Fruit fly (Drosophila melanogaster): ENCODE results near the gene CG31098.

CG31098 gene

DNA sequence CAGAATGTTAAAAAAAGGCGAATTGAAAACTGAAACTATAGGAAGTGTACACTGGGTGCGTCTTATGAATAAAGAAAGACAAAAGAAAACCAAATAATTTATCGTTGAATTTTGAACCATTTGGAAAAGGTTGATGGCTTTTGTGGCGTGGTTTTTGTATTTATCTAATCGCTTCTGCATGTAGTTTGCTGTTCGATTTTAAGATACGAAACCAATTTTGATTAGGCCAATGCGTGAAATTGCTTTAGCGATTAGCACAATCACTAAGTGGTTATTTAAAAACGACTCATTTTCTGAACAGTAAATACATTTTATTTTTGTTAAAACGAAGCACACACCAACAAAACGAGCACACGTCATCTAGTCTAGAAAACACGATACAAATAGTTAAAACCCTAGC, 32.1 kb downstream of the CG31098 start:
- no peak for TF ChIP-seq woc (GFP tag; optimal IDR thresholded peaks at IDR 0.05)
- TF ChIP-seq foxo (GFP tag; optimal IDR thresholded peaks at IDR 0.05): no peak
- no peak for TF ChIP-seq fru (GFP tag; optimal IDR thresholded peaks at IDR 0.05)
- TF ChIP-seq pan (optimal IDR thresholded peaks at IDR 0.05): no peak
- no peak for TF ChIP-seq usp (GFP tag; optimal IDR thresholded peaks at IDR 0.05)
- no peak for TF ChIP-seq HLH106 (tag; optimal IDR thresholded peaks at IDR 0.05)
- no peak for TF ChIP-seq brk (GFP tag; optimal IDR thresholded peaks at IDR 0.05)
- TF ChIP-seq GATAd (GFP tag; optimal IDR thresholded peaks at IDR 0.05): no peak
- TF ChIP-seq lola (GFP tag; optimal IDR thresholded peaks at IDR 0.05): no peak
- TF ChIP-seq Hr83 (GFP tag; optimal IDR thresholded peaks at IDR 0.05; ENCODE audit: poor library complexity, severe bottlenecking): no peak
- no peak for TF ChIP-seq CrebA (GFP tag; optimal IDR thresholded peaks at IDR 0.05; ENCODE audit: borderline replicate concordance)
- TF ChIP-seq CG9705 (GFP tag; optimal IDR thresholded peaks at IDR 0.05): no peak
- no peak for TF ChIP-seq psq (GFP tag; optimal IDR thresholded peaks at IDR 0.05)
- TF ChIP-seq sv (GFP tag; optimal IDR thresholded peaks at IDR 0.05): no peak
- TF ChIP-seq br (GFP tag; optimal IDR thresholded peaks at IDR 0.05): no peak
- TF ChIP-seq h (GFP tag; optimal IDR thresholded peaks at IDR 0.05): no peak
- no peak for TF ChIP-seq ey (GFP tag; optimal IDR thresholded peaks at IDR 0.05)

DNA sequence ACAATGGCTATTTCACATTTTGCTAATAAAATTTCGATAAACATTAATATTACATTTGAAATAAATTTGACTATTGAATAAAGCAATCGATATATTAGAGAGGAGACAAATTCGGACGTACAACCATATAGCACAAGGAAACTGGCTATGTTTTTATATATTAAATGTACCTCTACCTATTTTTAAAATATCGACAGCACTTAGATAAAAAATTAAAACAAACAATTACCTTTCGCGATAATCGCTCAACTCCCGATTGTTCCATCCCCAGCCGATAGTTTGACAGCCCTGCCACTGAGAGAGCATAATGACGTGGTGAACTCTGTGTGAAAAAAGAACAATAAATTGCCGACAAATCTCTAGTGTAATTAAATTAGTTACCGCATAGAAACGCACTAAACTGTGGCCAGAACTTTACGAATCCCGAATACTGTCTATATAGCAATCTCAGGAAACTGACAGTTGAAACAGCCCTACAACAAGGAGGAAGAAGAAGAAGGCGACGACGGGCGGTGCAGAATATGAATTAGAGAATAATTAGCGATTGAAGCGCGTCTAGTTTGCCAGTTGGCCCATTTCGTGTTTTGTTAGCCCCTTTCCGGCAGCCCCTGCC, 34.0 kb downstream of the CG31098 start, which contains the start of gene CG11857:
CG11857 (plus strand) TSS at position 271 of the 613 bp plus-strand sequence.
- TF ChIP-seq br (GFP tag; optimal IDR thresholded peaks at IDR 0.05) (peak; percentile 96), Hr78 (GFP tag; optimal IDR thresholded peaks at IDR 0.05) (no peak), pan (optimal IDR thresholded peaks at IDR 0.05) (no peak), jim (GFP tag; optimal IDR thresholded peaks at IDR 0.05) (peak; percentile 43), foxo (GFP tag; optimal IDR thresholded peaks at IDR 0.05) (peak; percentile 89 to 98), sv (GFP tag; optimal IDR thresholded peaks at IDR 0.05) (peak; percentile 98), Rel (GFP tag; optimal IDR thresholded peaks at IDR 0.05) (peak; percentile 40), Rel (tag; optimal IDR thresholded peaks at IDR 0.05) (peak; percentile 82), dsf (GFP tag; optimal IDR thresholded peaks at IDR 0.05; ENCODE audit: borderline replicate concordance) (peak; percentile 94), Abd-B (GFP tag; optimal IDR thresholded peaks at IDR 0.05) (no peak), h (GFP tag; optimal IDR thresholded peaks at IDR 0.05) (peak; percentile 99), woc (GFP tag; optimal IDR thresholded peaks at IDR 0.05) (peak; percentile 97), ey (GFP tag; optimal IDR thresholded peaks at IDR 0.05) (peak; percentile 97), fru (GFP tag; optimal IDR thresholded peaks at IDR 0.05) (peak; percentile 97), Myc (optimal IDR thresholded peaks at IDR 0.05) (peak; percentile 25), HLH106 (tag; optimal IDR thresholded peaks at IDR 0.05) (peak; percentile 98), sage (GFP tag; optimal IDR thresholded peaks at IDR 0.05) (no peak), tai (GFP tag; optimal IDR thresholded peaks at IDR 0.05) (no peak), Sp1 (GFP tag; optimal IDR thresholded peaks at IDR 0.05) (peak; percentile 96), usp (GFP tag; optimal IDR thresholded peaks at IDR 0.05) (no peak), dl (GFP tag; optimal IDR thresholded peaks at IDR 0.05; ENCODE audit: insufficient read depth in 1 of 2, partially characterized antibody in 2 of 2) (no peak), OdsH (GFP tag; optimal IDR thresholded peaks at IDR 0.05) (peak; percentile 96), Vsx2 (GFP tag; optimal IDR thresholded peaks at IDR 0.05; ENCODE audit: partially characterized antibody) (no peak), rgr (GFP tag; optimal IDR thresholded peaks at IDR 0.05) (peak; percentile 98), Dfd (GFP tag; optimal IDR thresholded peaks at IDR 0.05) (no peak), GATAd (GFP tag; optimal IDR thresholded peaks at IDR 0.05) (peak; percentile 94), Hnf4 (GFP tag; optimal IDR thresholded peaks at IDR 0.05) (peak; percentile 99), psq (GFP tag; optimal IDR thresholded peaks at IDR 0.05) (peak; percentile 94), CG9705 (GFP tag; optimal IDR thresholded peaks at IDR 0.05) (peak; percentile 95), N (GFP tag; optimal IDR thresholded peaks at IDR 0.05) (no peak), Jra (GFP tag; optimal IDR thresholded peaks at IDR 0.05) (peak; percentile 98), CrebA (GFP tag; optimal IDR thresholded peaks at IDR 0.05; ENCODE audit: borderline replicate concordance) (no peak), CG32264 (GFP tag; optimal IDR thresholded peaks at IDR 0.05) (peak; percentile 93), brk (GFP tag; optimal IDR thresholded peaks at IDR 0.05) (no peak), Dif (GFP tag; optimal IDR thresholded peaks at IDR 0.05; ENCODE audit: partially characterized antibody) (no peak), dmrt93B (GFP tag; optimal IDR thresholded peaks at IDR 0.05) (peak; percentile 96), Hr83 (GFP tag; optimal IDR thresholded peaks at IDR 0.05; ENCODE audit: poor library complexity, severe bottlenecking) (peak; percentile 96), Mio (GFP tag; optimal IDR thresholded peaks at IDR 0.05) (peak; percentile 79), lola (GFP tag; optimal IDR thresholded peaks at IDR 0.05) (no peak)

All from whole organism, wandering third instar larva.